Fruit fly (Drosophila melanogaster): ENCODE data around the gene CG4502.

CG4502 gene

DNA sequence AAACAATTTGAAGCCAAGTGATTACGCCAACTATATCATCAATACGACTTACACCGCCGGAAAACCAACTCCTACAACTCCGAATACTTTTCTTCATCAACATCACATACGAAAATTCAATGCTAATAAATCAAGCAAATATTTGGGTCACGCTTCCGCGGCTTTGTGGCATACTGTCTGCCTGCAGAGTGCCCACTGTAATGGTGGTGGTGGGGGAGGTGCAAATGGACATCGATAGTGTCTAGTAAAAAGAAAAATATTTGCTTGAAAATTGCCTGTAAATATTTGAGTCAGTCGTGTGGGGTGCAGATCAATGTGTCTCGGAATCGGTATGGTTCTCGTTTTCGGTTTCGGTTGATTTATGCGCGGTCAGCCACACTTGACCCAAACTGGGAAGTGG, 38.2 kb downstream of the CG4502 start:
- no peak for TF ChIP-seq CG16863 (GFP tag; optimal IDR thresholded peaks at IDR 0.05)
- TF ChIP-seq pho (GFP tag; optimal IDR thresholded peaks at IDR 0.05) = no peak
- TF ChIP-seq CG3726 (GFP tag; IDR thresholded peaks at IDR 0.05) = no peak
- TF ChIP-seq chm (GFP tag; IDR thresholded peaks at IDR 0.05) = no peak
- TF ChIP-seq CG3163 (GFP tag; optimal IDR thresholded peaks at IDR 0.05) = no peak
- no peak for TF ChIP-seq CG16813 (GFP tag; IDR thresholded peaks at IDR 0.05; ENCODE audit: partially characterized antibody)
- TF ChIP-seq CG2678 (tag; optimal IDR thresholded peaks at IDR 0.05) = peak; percentile 22
- TF ChIP-seq CG8290 (GFP tag; optimal IDR thresholded peaks at IDR 0.05) = no peak
- peak in 1 of 2 experiments; percentile 6 for TF ChIP-seq CG8290 (tag; optimal IDR thresholded peaks at IDR 0.05)
- TF ChIP-seq CG12942 (GFP tag; optimal IDR thresholded peaks at IDR 0.05) = no peak
- no peak for TF ChIP-seq CG1647 (GFP tag; optimal IDR thresholded peaks at IDR 0.05)
- peak; percentile 17 for TF ChIP-seq CG2875 (GFP tag; optimal IDR thresholded peaks at IDR 0.05)
- TF ChIP-seq CG33557 (GFP tag; optimal IDR thresholded peaks at IDR 0.05) = no peak
- TF ChIP-seq CG31224 (GFP tag; IDR thresholded peaks at IDR 0.05) = no peak
- TF ChIP-seq unpg (GFP tag; optimal IDR thresholded peaks at IDR 0.05) = peak; percentile 13
- TF ChIP-seq grau (tag; optimal IDR thresholded peaks at IDR 0.05) = peak; percentile 60
- peak; percentile 2 for TF ChIP-seq CG4707 (GFP tag; optimal IDR thresholded peaks at IDR 0.05)
- peak; percentile 26 for TF ChIP-seq MTF-1 (GFP tag; optimal IDR thresholded peaks at IDR 0.05; ENCODE audit: borderline replicate concordance)
- TF ChIP-seq CG13775 (GFP tag; optimal IDR thresholded peaks at IDR 0.05) = no peak
- TF ChIP-seq gem (tag; optimal IDR thresholded peaks at IDR 0.05) = peak; percentile 25
- TF ChIP-seq Dip3 (GFP tag; optimal IDR thresholded peaks at IDR 0.05) = no peak
- TF ChIP-seq CG9215 (GFP tag; IDR thresholded peaks at IDR 0.05) = no peak
- TF ChIP-seq CG18262 (tag; optimal IDR thresholded peaks at IDR 0.05) = peak; percentile 18
- no peak for TF ChIP-seq CG13624 (GFP tag; optimal IDR thresholded peaks at IDR 0.05)
- no peak for TF ChIP-seq CG6689 (GFP tag; IDR thresholded peaks at IDR 0.05)
- no peak for TF ChIP-seq danr (GFP tag; IDR thresholded peaks at IDR 0.05)
- TF ChIP-seq CG5180 (GFP tag; optimal IDR thresholded peaks at IDR 0.05) = peak; percentile 7
- TF ChIP-seq nau (GFP tag; optimal IDR thresholded peaks at IDR 0.05) = no peak
- TF ChIP-seq Blimp-1 (GFP tag; optimal IDR thresholded peaks at IDR 0.05) = peak; percentile 13
- TF ChIP-seq HLH3B (GFP tag; IDR thresholded peaks at IDR 0.05) = 0 out of 2 replicates have a peak, but pooled peaks have one; percentile 21
- peak; percentile 51 for TF ChIP-seq fd64A (GFP tag; optimal IDR thresholded peaks at IDR 0.05)
- no peak for TF ChIP-seq esg (GFP tag; conservative IDR thresholded peaks at IDR 0.05)
- TF ChIP-seq bsh (GFP tag; optimal IDR thresholded peaks at IDR 0.05) = peak in 1 of 2 experiments; percentile 37
- TF ChIP-seq wek (GFP tag; optimal IDR thresholded peaks at IDR 0.05) = peak; percentile 40
- TF ChIP-seq inv (GFP tag; IDR thresholded peaks at IDR 0.05; ENCODE audit: partially characterized antibody) = no peak
- no peak for TF ChIP-seq CG18599 (GFP tag; optimal IDR thresholded peaks at IDR 0.05)
- TF ChIP-seq CG12071 (GFP tag; optimal IDR thresholded peaks at IDR 0.05) = peak; percentile 21
- TF ChIP-seq Rx (GFP tag; IDR thresholded peaks at IDR 0.05) = no peak
- TF ChIP-seq otp (GFP tag; IDR thresholded peaks at IDR 0.05) = 0 out of 3 replicates have a peak, but pooled peaks have one; percentile 42
- TF ChIP-seq Awh (GFP tag; IDR thresholded peaks at IDR 0.05) = peak; percentile 45; the same call in 1 of the 2 replicates
- peak; percentile 45 for TF ChIP-seq CG6813 (GFP tag; optimal IDR thresholded peaks at IDR 0.05)
- no peak for TF ChIP-seq lilli (GFP tag; optimal IDR thresholded peaks at IDR 0.05)
- no peak for TF ChIP-seq tgo (GFP tag; IDR thresholded peaks at IDR 0.05)
- TF ChIP-seq ATbp (GFP tag; optimal IDR thresholded peaks at IDR 0.05) = peak; percentile 31
- peak; percentile 41 for TF ChIP-seq Med (GFP tag)
- TF ChIP-seq Sry-β (GFP tag; optimal IDR thresholded peaks at IDR 0.05) = no peak
- TF ChIP-seq pan (optimal IDR thresholded peaks at IDR 0.05) = no peak
- peak in 1 of 2 experiments; percentile 8 for TF ChIP-seq pan (GFP tag; optimal IDR thresholded peaks at IDR 0.05 in 1 of 2, IDR thresholded peaks at IDR 0.05 in 1 of 2)
- TF ChIP-seq shn (GFP tag; optimal IDR thresholded peaks at IDR 0.05) = no peak
- no peak for TF ChIP-seq fru (optimal IDR thresholded peaks at IDR 0.05)
- peak; percentile 23; the same call in 1 of the 2 replicates for TF ChIP-seq Xrp1 (GFP tag; IDR thresholded peaks at IDR 0.05)
